Fruit fly (Drosophila melanogaster) whole organism, wandering third instar larva: ENCODE data around the gene tctn.

Source experiments
- Abd-B ChIP-seq: fragments of >200 bp; optimal IDR thresholded peaks from 2 replicates; lab custom pipeline; 2017; ENCODE audit warnings: missing biosample characterization, missing genetic modification characterization
- CG32264 ChIP-seq: fragments of 200-800 bp; sonication (Bioruptor generic); optimal IDR thresholded peaks from 2 replicates; lab custom pipeline; 2016; ENCODE audit warnings: missing biosample characterization, missing genetic modification characterization
- CrebA ChIP-seq: fragments of 200-800 bp; sonication (Bioruptor generic); optimal IDR thresholded peaks from 2 replicates; lab custom pipeline; 2016; ENCODE audit warnings: missing biosample characterization, mild to moderate bottlenecking, missing genetic modification characterization, borderline replicate concordance
- Dif ChIP-seq: fragments of 200-275, 200-300 bp; sonication (Bioruptor generic); optimal IDR thresholded peaks from 2 replicates; lab custom pipeline; 2018; ENCODE audit warnings: missing biosample characterization, missing genetic modification characterization; ENCODE audit not compliant: partially characterized antibody
- GATAd ChIP-seq: sonication (Bioruptor generic); optimal IDR thresholded peaks from 2 replicates; lab custom pipeline; 2016; ENCODE audit warnings: missing biosample characterization, missing genetic modification characterization
- HLH106 ChIP-seq: fragments of 200-800 bp; optimal IDR thresholded peaks from 3 replicates; lab custom pipeline; 2019; ENCODE audit warnings: missing biosample characterization, mild to moderate bottlenecking, missing genetic modification characterization, moderate library complexity
- Hnf4 ChIP-seq: fragments of 200-800 bp; sonication (Bioruptor generic); optimal IDR thresholded peaks from 2 replicates; lab custom pipeline; 2016; ENCODE audit warnings: missing biosample characterization, mild to moderate bottlenecking, missing genetic modification characterization
- Hr78 ChIP-seq: fragments of >200 bp; optimal IDR thresholded peaks from 2 replicates; lab custom pipeline; 2017; ENCODE audit warnings: missing biosample characterization, missing genetic modification characterization
- Hr83 ChIP-seq: fragments of 200-300 bp; sonication (Bioruptor generic); optimal IDR thresholded peaks from 2 replicates; lab custom pipeline; 2016; ENCODE audit warnings: missing biosample characterization, mild to moderate bottlenecking, missing genetic modification characterization, moderate library complexity; ENCODE audit not compliant: poor library complexity, severe bottlenecking
- Jra ChIP-seq: sonication (Bioruptor generic); optimal IDR thresholded peaks from 2 replicates; lab custom pipeline; 2016; ENCODE audit warnings: missing biosample characterization, missing genetic modification characterization
- Mio ChIP-seq: sonication (Bioruptor generic); optimal IDR thresholded peaks from 2 replicates; lab custom pipeline; 2016; ENCODE audit warnings: missing biosample characterization, missing genetic modification characterization
- N ChIP-seq: fragments of >200 bp; optimal IDR thresholded peaks from 2 replicates; lab custom pipeline; 2018; ENCODE audit warnings: missing biosample characterization, missing external identifiers, missing genetic modification characterization
- OdsH ChIP-seq: fragments of 200-800 bp; sonication (Bioruptor generic); optimal IDR thresholded peaks from 2 replicates; lab custom pipeline; 2016; ENCODE audit warnings: missing biosample characterization, mild to moderate bottlenecking, missing genetic modification characterization
- Sp1 ChIP-seq: fragments of 200-800 bp; sonication (Bioruptor generic); optimal IDR thresholded peaks from 3 replicates; lab custom pipeline; 2019; ENCODE audit warnings: missing biosample characterization, mild to moderate bottlenecking, missing genetic modification characterization, moderate library complexity
- Vsx2 ChIP-seq: fragments of 200-300, 225-300 bp; sonication (Bioruptor generic); optimal IDR thresholded peaks from 2 replicates; lab custom pipeline; 2018; ENCODE audit warnings: missing biosample characterization, missing genetic modification characterization; ENCODE audit not compliant: partially characterized antibody
- br ChIP-seq: fragments of 200-800 bp; sonication (Bioruptor generic); optimal IDR thresholded peaks from 2 replicates; lab custom pipeline; 2016; ENCODE audit warnings: missing biosample characterization, missing genetic modification characterization
- brk ChIP-seq: fragments of 200-800 bp; sonication (Bioruptor generic); optimal IDR thresholded peaks from 2 replicates; lab custom pipeline; 2016; ENCODE audit warnings: missing biosample characterization, mild to moderate bottlenecking, missing genetic modification characterization
- dl ChIP-seq, 2 experiments: fragments of 175-275, 200-275 bp in 1 of 2; fragments of 200-275 bp in 1 of 2; sonication (Bioruptor generic); optimal IDR thresholded peaks; lab custom pipeline; 2018; ENCODE audit warnings: mild to moderate bottlenecking in 2 of 2, missing biosample characterization in 2 of 2, missing genetic modification characterization in 2 of 2, moderate library complexity in 2 of 2; ENCODE audit not compliant: partially characterized antibody in 2 of 2, insufficient read depth in 1 of 2
- dsf ChIP-seq: sonication (Bioruptor generic); optimal IDR thresholded peaks from 2 replicates; lab custom pipeline; 2016; ENCODE audit warnings: missing biosample characterization, missing genetic modification characterization, borderline replicate concordance
- ey ChIP-seq: fragments of 200-800 bp; sonication (Bioruptor generic); optimal IDR thresholded peaks from 2 replicates; lab custom pipeline; 2016; ENCODE audit warnings: missing biosample characterization, missing genetic modification characterization
- foxo ChIP-seq, 2 experiments: fragments of 200-800 bp; sonication (Bioruptor generic); optimal IDR thresholded peaks; 2 replicates in 1 of 2; 3 replicates in 1 of 2; lab custom pipeline; 2016 to 2017; ENCODE audit warnings: missing biosample characterization in 2 of 2, missing genetic modification characterization in 2 of 2
- fru ChIP-seq: fragments of 200-800 bp; sonication (Bioruptor generic); optimal IDR thresholded peaks from 3 replicates; lab custom pipeline; 2016; ENCODE audit warnings: missing biosample characterization, mild to moderate bottlenecking, missing genetic modification characterization
- h ChIP-seq: fragments of 200-800 bp; sonication (Bioruptor generic); optimal IDR thresholded peaks from 3 replicates; lab custom pipeline; 2016; ENCODE audit warnings: missing biosample characterization, mild to moderate bottlenecking, missing genetic modification characterization
- jim ChIP-seq: fragments of 175-275, 200-325 bp; sonication (Bioruptor generic); optimal IDR thresholded peaks from 2 replicates; lab custom pipeline; 2016; ENCODE audit warnings: missing biosample characterization, mild to moderate bottlenecking, missing genetic modification characterization
- lola ChIP-seq: fragments of >200 bp; optimal IDR thresholded peaks from 2 replicates; lab custom pipeline; 2017; ENCODE audit warnings: missing biosample characterization, missing genetic modification characterization
- pan ChIP-seq: fragments of >200 bp; optimal IDR thresholded peaks from 2 replicates; lab custom pipeline; 2017
- psq ChIP-seq: fragments of 200-800 bp; sonication (Bioruptor generic); optimal IDR thresholded peaks from 3 replicates; lab custom pipeline; 2017; ENCODE audit warnings: missing biosample characterization, mild to moderate bottlenecking, missing genetic modification characterization, moderate library complexity
- rgr ChIP-seq: fragments of 200-800 bp; sonication (Bioruptor generic); optimal IDR thresholded peaks from 3 replicates; lab custom pipeline; 2016; ENCODE audit warnings: missing biosample characterization, mild to moderate bottlenecking, missing genetic modification characterization
- sage ChIP-seq: fragments of 200-800 bp; sonication (Bioruptor generic); optimal IDR thresholded peaks from 2 replicates; lab custom pipeline; 2016; ENCODE audit warnings: missing biosample characterization, mild to moderate bottlenecking, missing genetic modification characterization
- sv ChIP-seq: fragments of 200-800 bp; sonication (Bioruptor generic); optimal IDR thresholded peaks from 3 replicates; lab custom pipeline; 2016; ENCODE audit warnings: missing biosample characterization, missing genetic modification characterization
- tai ChIP-seq: sonication (Bioruptor generic); optimal IDR thresholded peaks from 2 replicates; lab custom pipeline; 2016; ENCODE audit warnings: missing biosample characterization, missing genetic modification characterization
- usp ChIP-seq: fragments of >200 bp; optimal IDR thresholded peaks from 2 replicates; lab custom pipeline; 2017; ENCODE audit warnings: missing biosample characterization, missing genetic modification characterization
- woc ChIP-seq: sonication (Bioruptor generic); optimal IDR thresholded peaks from 2 replicates; lab custom pipeline; 2016; ENCODE audit warnings: missing biosample characterization, mild to moderate bottlenecking, missing genetic modification characterization

The tctn gene

DNA sequence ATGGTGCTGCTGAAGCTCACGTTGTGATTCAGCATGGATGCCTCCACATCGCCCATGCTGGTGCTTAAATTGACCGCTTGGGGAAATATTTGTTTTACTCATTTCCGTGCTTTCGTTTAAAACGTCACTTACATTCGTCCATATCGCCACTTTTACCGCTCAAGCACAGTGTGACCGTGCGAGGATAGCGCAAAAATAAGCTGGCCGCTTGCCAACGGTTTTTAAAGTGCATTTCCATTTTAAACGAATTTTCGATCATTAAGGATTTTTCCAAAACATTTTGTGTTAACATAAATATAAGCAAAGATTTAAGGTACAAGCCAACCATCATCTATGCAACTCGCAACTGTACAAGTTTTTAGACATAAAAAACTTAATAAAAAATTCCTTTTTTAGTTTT is 3.0 kb downstream of the tctn start, which contains the start of gene WDR79:
Gene WDR79, minus strand, starts transcription at position 298 of the 400 bp plus-strand sequence.
- TF ChIP-seq Hnf4 (GFP tag; lab: Kevin White, UChicago) (no peak), rgr (GFP tag; lab: Kevin White, UChicago) (peak; percentile 10)

DNA sequence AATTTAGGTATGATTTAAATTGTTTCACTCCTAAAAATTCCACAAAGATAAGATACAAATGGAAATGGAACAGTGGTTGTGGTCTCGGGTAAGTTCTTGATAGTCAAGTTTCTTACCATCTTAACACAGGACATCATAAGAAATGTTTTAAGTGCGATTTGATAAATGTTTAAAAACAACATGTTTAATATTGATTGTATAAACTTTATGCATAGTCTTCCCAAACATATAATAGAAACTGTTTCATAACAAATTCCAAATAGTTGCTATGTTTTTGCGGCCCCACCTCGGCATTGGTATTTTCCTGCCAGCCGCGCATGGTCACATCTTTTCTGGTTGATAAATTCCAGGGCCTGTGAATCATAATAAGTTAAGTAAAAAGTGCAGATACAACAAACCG is 5.6 kb downstream of the tctn start, which contains the start of gene Arpc4:
Gene Arpc4, plus strand, starts transcription at position 318 of the 400 bp plus-strand sequence.
- TF ChIP-seq CG32264 (GFP tag; lab: Kevin White, UChicago), result no peak
- no peak for TF ChIP-seq dl (GFP tag; optimal IDR thresholded peaks at IDR 0.05; lab: Kevin White, UChicago; ENCODE audit: insufficient read depth in 1 of 2, partially characterized antibody in 2 of 2)
- no peak for TF ChIP-seq lola (GFP tag; lab: Kevin White, UChicago)
- TF ChIP-seq Hnf4 (GFP tag; lab: Kevin White, UChicago), result no peak
- TF ChIP-seq psq (GFP tag; lab: Kevin White, UChicago), result peak; percentile 29
- no peak for TF ChIP-seq rgr (GFP tag; lab: Kevin White, UChicago)
- TF ChIP-seq Mio (GFP tag; lab: Kevin White, UChicago), result no peak
- no peak for TF ChIP-seq CrebA (GFP tag; lab: Kevin White, UChicago)
- no peak for TF ChIP-seq jim (GFP tag; lab: Kevin White, UChicago)
- TF ChIP-seq sv (GFP tag; lab: Kevin White, UChicago), result no peak
- no peak for TF ChIP-seq Dif (GFP tag; lab: Kevin White, UChicago)
- peak; percentile 43 for TF ChIP-seq ey (GFP tag; lab: Kevin White, UChicago)
- peak; percentile 10 for TF ChIP-seq OdsH (GFP tag; lab: Kevin White, UChicago)
- peak; percentile 52 for TF ChIP-seq h (GFP tag; lab: Kevin White, UChicago)
- TF ChIP-seq Abd-B, result no peak
- TF ChIP-seq pan (lab: Kevin White, UChicago), result no peak
- TF ChIP-seq GATAd (GFP tag; lab: Kevin White, UChicago), result no peak
- TF ChIP-seq HLH106 (tag; lab: Kevin White, UChicago), result no peak
- peak in 1 of 2 experiments; percentile 56 for TF ChIP-seq foxo (GFP tag; optimal IDR thresholded peaks at IDR 0.05; lab: Kevin White, UChicago)
- TF ChIP-seq Sp1 (GFP tag; lab: Kevin White, UChicago), result no peak
- peak; percentile 46 for TF ChIP-seq fru (GFP tag; lab: Kevin White, UChicago)
- TF ChIP-seq dsf (GFP tag; lab: Kevin White, UChicago), result no peak

DNA sequence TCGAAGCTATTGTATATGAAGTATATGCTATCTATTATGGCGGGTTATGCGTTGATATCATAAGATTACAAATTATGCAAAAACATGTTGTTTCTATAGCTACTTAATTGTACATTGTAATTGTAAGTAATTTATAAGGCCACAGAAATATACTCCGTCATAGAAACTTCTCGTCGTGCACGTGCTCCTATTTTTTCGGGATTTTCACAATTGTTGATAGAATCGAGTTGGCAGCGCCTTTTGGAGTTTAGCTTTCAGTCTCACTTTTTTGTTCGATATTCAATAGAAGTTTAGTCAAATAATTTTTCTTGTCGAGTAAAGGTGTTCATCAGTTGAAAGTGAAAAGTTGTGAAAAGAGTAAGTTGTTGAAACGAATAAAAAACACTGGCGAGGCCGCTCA is 12.2 kb downstream of the tctn start, which contains the start of gene CG31642:
Gene CG31642, plus strand, starts transcription at position 301 of the 400 bp plus-strand sequence.
- TF ChIP-seq usp (no peak), ey (GFP tag; lab: Kevin White, UChicago) (no peak), pan (lab: Kevin White, UChicago) (no peak), Sp1 (GFP tag; lab: Kevin White, UChicago) (no peak), N (GFP tag; lab: Kevin White, UChicago) (no peak), Abd-B (no peak), lola (GFP tag; lab: Kevin White, UChicago) (no peak), sv (GFP tag; lab: Kevin White, UChicago) (no peak), Vsx2 (GFP tag; lab: Kevin White, UChicago) (no peak), HLH106 (tag; lab: Kevin White, UChicago) (no peak), Hr78 (GFP tag; lab: Kevin White, UChicago) (no peak), Hnf4 (GFP tag; lab: Kevin White, UChicago) (no peak), woc (GFP tag; lab: Kevin White, UChicago) (no peak)

DNA sequence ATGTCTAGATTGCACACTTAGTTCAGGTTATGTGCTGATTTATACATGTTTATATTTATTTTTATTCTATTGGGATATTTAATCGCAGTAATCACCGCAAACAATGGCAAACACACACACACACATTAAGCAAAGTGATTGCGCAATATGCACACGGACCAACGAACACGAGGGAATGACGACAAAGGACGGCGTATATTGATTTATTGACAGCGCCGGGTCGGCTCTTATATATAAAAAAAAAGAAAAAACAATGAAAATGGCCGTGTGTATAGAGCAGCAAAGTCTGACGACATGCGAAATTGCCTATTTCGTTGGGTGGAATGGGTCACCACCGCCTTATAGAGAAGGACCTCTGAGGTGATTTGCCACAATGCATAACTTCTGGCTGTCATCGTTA is 19.7 kb downstream of the tctn start:
- TF ChIP-seq Hnf4 (GFP tag; lab: Kevin White, UChicago) (no peak), brk (GFP tag; lab: Kevin White, UChicago) (no peak), fru (GFP tag; lab: Kevin White, UChicago) (no peak), jim (GFP tag; lab: Kevin White, UChicago) (no peak), pan (lab: Kevin White, UChicago) (no peak), Jra (GFP tag; lab: Kevin White, UChicago) (no peak), sv (GFP tag; lab: Kevin White, UChicago) (no peak), foxo (GFP tag; optimal IDR thresholded peaks at IDR 0.05; lab: Kevin White, UChicago) (no peak), sage (GFP tag; lab: Kevin White, UChicago) (no peak), tai (GFP tag; lab: Kevin White, UChicago) (no peak), woc (GFP tag; lab: Kevin White, UChicago) (no peak), br (GFP tag; lab: Kevin White, UChicago) (no peak), Hr83 (GFP tag; lab: Kevin White, UChicago) (no peak), HLH106 (tag; lab: Kevin White, UChicago) (no peak), psq (GFP tag; lab: Kevin White, UChicago) (no peak), rgr (GFP tag; lab: Kevin White, UChicago) (no peak), CrebA (GFP tag; lab: Kevin White, UChicago) (no peak)
